Worm (Caenorhabditis elegans) whole organism, young adult: ENCODE results near the gene C32B5.6.
"Not testable (repeated sequence)": the region's sequence is repeated elsewhere in the genome, so short reads cannot be mapped to it uniquely, and the experiment has no call there.

Source experiments
- B0019.2 ChIP-seq: fragments of 200-800 bp; sonication (Bioruptor generic); conservative IDR thresholded peaks from 2 replicates; pipeline ENCODE4 v1.3.6; 2022; ENCODE audit warnings: missing genetic modification reagents, missing genetic modification characterization, missing compliant biosample characterization
- C06A6.2 ChIP-seq: fragments of 200-800 bp; sonication (Bioruptor generic); conservative IDR thresholded peaks from 2 replicates; pipeline ENCODE4 v1.3.6; 2022; ENCODE audit warnings: missing genetic modification characterization, missing compliant biosample characterization
- D2030.7 ChIP-seq: fragments of 200-800 bp; sonication (Bioruptor generic); IDR thresholded peaks from 2 replicates; pipeline ENCODE4 v1.3.6; 2022; ENCODE audit warnings: missing genetic modification reagents, missing genetic modification characterization, missing compliant biosample characterization
- F23B12.7 ChIP-seq: sonication (generic microtip); optimal IDR thresholded peaks from 2 replicates; lab custom pipeline; 2017; ENCODE audit warnings: missing genetic modification characterization, mild to moderate bottlenecking, missing compliant biosample characterization, antibody characterized with exemption, moderate library complexity; ENCODE audit not compliant: insufficient read depth
- F39B2.1 ChIP-seq: fragments of 200-800 bp; sonication (Bioruptor generic); IDR thresholded peaks from 2 replicates; pipeline ENCODE4 v1.3.6; 2022; ENCODE audit warnings: missing genetic modification reagents, missing genetic modification characterization, missing compliant biosample characterization
- F57A8.1 ChIP-seq: fragments of 200-800 bp; sonication (Bioruptor generic); optimal IDR thresholded peaks from 2 replicates; lab custom pipeline; 2018; ENCODE audit warnings: mild to moderate bottlenecking, missing genetic modification characterization, moderate library complexity, missing compliant biosample characterization
- Y56A3A.18 ChIP-seq: fragments of 200-800 bp; sonication (Bioruptor generic); IDR thresholded peaks from 2 replicates; pipeline ENCODE4 v1.3.6; 2022; ENCODE audit warnings: missing genetic modification reagents, missing genetic modification characterization, missing compliant biosample characterization
- akir-1 ChIP-seq: fragments of 200-800 bp; sonication (Bioruptor generic); optimal IDR thresholded peaks from 2 replicates; lab custom pipeline; 2018; ENCODE audit warnings: mild to moderate bottlenecking, missing genetic modification characterization, moderate library complexity, missing compliant biosample characterization
- aptf-2 ChIP-seq: fragments of 200-800 bp; sonication (Bioruptor generic); conservative IDR thresholded peaks from 2 replicates; pipeline ENCODE4 v1.3.6; 2022; ENCODE audit warnings: missing genetic modification reagents, missing genetic modification characterization, missing compliant biosample characterization
- attf-5 ChIP-seq: fragments of 200-800 bp; sonication (Bioruptor generic); optimal IDR thresholded peaks from 2 replicates; lab custom pipeline; 2018; ENCODE audit warnings: mild to moderate bottlenecking, missing genetic modification characterization, missing compliant biosample characterization
- attf-6 ChIP-seq: fragments of 200-800 bp; sonication (Bioruptor generic); IDR thresholded peaks from 2 replicates; pipeline ENCODE4 v1.3.6; 2022; ENCODE audit warnings: missing genetic modification reagents, missing genetic modification characterization, missing compliant biosample characterization
- bed-1 ChIP-seq: fragments of 200-800 bp; sonication (Bioruptor generic); IDR thresholded peaks from 2 replicates; pipeline ENCODE4 v1.3.6; 2022; ENCODE audit warnings: missing genetic modification reagents, missing genetic modification characterization, missing compliant biosample characterization
- cebp-1 ChIP-seq, 2 experiments: fragments of 200-800 bp in 1 of 2; sonication (Bioruptor generic) in 1 of 2; sonication (generic microtip) in 1 of 2; IDR thresholded peaks in 1 of 2; optimal IDR thresholded peaks in 1 of 2; 2 replicates each; pipeline versions ENCODE4 v1.3.6 to Lab custom; 2017 to 2022; ENCODE audit warnings: missing compliant biosample characterization in 2 of 2, missing genetic modification characterization in 2 of 2, mild to moderate bottlenecking in 1 of 2, missing genetic modification reagents in 1 of 2, moderate library complexity in 1 of 2
- ceh-27 ChIP-seq: fragments of 200-800 bp; sonication (Bioruptor generic); optimal IDR thresholded peaks from 2 replicates; lab custom pipeline; 2018; ENCODE audit warnings: mild to moderate bottlenecking, missing genetic modification characterization, moderate library complexity, missing compliant biosample characterization
- dpl-1 ChIP-seq: fragments of 150-350 bp; optimal IDR thresholded peaks from 2 replicates; lab custom pipeline; 2014; ENCODE audit warnings: missing biosample characterization, missing genetic modification reagents, missing genetic modification characterization
- egl-18 ChIP-seq: fragments of 200-800 bp; sonication (Bioruptor generic); IDR thresholded peaks from 2 replicates; pipeline ENCODE4 v1.3.6; 2022; ENCODE audit warnings: missing genetic modification reagents, missing genetic modification characterization, missing compliant biosample characterization
- gei-17 ChIP-seq: fragments of 200-800 bp; sonication (Bioruptor generic); optimal IDR thresholded peaks from 2 replicates; lab custom pipeline; 2018; ENCODE audit warnings: mild to moderate bottlenecking, missing genetic modification characterization, missing compliant biosample characterization
- hlh-26 ChIP-seq: fragments of 200-800 bp; sonication (Bioruptor generic); conservative IDR thresholded peaks from 2 replicates; pipeline ENCODE4 v1.3.6; 2022; ENCODE audit warnings: missing genetic modification reagents, missing genetic modification characterization, missing compliant biosample characterization
- hmg-20 ChIP-seq: fragments of 200-800 bp; sonication (Bioruptor generic); IDR thresholded peaks from 2 replicates; pipeline ENCODE4 v1.3.6; 2022; ENCODE audit warnings: missing genetic modification reagents, missing genetic modification characterization, missing compliant biosample characterization
- let-526 ChIP-seq: fragments of 200-800 bp; sonication (Bioruptor generic); IDR thresholded peaks from 2 replicates; pipeline ENCODE4 v1.3.6; 2022; ENCODE audit warnings: missing genetic modification reagents, missing genetic modification characterization, missing compliant biosample characterization
- lin-26 ChIP-seq: fragments of 200-800 bp; sonication (Bioruptor generic); IDR thresholded peaks from 2 replicates; pipeline ENCODE4 v1.3.6; 2022; ENCODE audit warnings: missing genetic modification reagents, missing genetic modification characterization, missing compliant biosample characterization
- madf-3 ChIP-seq: fragments of 200-800 bp; sonication (Bioruptor generic); IDR thresholded peaks from 2 replicates; pipeline ENCODE4 v1.3.6; 2022; ENCODE audit warnings: missing genetic modification reagents, missing genetic modification characterization, missing compliant biosample characterization
- mcd-1 ChIP-seq: fragments of 200-800 bp; sonication (Bioruptor generic); IDR thresholded peaks from 2 replicates; pipeline ENCODE4 v1.3.6; 2022; ENCODE audit warnings: missing genetic modification reagents, missing genetic modification characterization, missing compliant biosample characterization
- nfyb-1 ChIP-seq: fragments of 200-800 bp; sonication (Bioruptor generic); IDR thresholded peaks from 2 replicates; pipeline ENCODE4 v1.3.6; 2022; ENCODE audit warnings: missing genetic modification reagents, missing genetic modification characterization, missing compliant biosample characterization
- nhr-120 ChIP-seq: fragments of 200-800 bp; sonication (Bioruptor generic); IDR thresholded peaks from 2 replicates; pipeline ENCODE4 v1.3.6; 2022; ENCODE audit warnings: missing genetic modification characterization, missing compliant biosample characterization
- nhr-27 ChIP-seq: fragments of 200-800 bp; sonication (Bioruptor generic); optimal IDR thresholded peaks from 2 replicates; lab custom pipeline; 2018; ENCODE audit warnings: mild to moderate bottlenecking, missing genetic modification characterization, moderate library complexity, missing compliant biosample characterization
- nhr-80 ChIP-seq: sonication (generic microtip); optimal IDR thresholded peaks from 2 replicates; lab custom pipeline; 2016; ENCODE audit warnings: missing genetic modification characterization, missing compliant biosample characterization
- pha-4 ChIP-seq: fragments of 150-350 bp; sonication (generic microtip); optimal IDR thresholded peaks from 2 replicates; lab custom pipeline; 2014; ENCODE audit warnings: missing biosample characterization, missing genetic modification reagents, missing genetic modification characterization
- rec-8 ChIP-seq, 2 experiments: sonication (generic microtip); optimal IDR thresholded peaks; 2 replicates each; lab custom pipeline; 2016; ENCODE audit warnings: mild to moderate bottlenecking in 2 of 2, missing genetic modification characterization in 2 of 2, missing genetic modification reagents in 2 of 2, missing genotype in 2 of 2, missing biosample characterization in 1 of 2, missing compliant biosample characterization in 1 of 2, moderate library complexity in 1 of 2
- sdz-38 ChIP-seq: sonication (generic microtip); optimal IDR thresholded peaks from 2 replicates; lab custom pipeline; 2016; ENCODE audit warnings: missing genotype, missing genetic modification characterization, missing compliant biosample characterization
- tbx-9 ChIP-seq: sonication (generic microtip); optimal IDR thresholded peaks from 2 replicates; lab custom pipeline; 2016; ENCODE audit warnings: borderline replicate concordance, missing genetic modification characterization, inconsistent platforms, missing compliant biosample characterization
- zim-3 ChIP-seq: sonication (generic microtip); optimal IDR thresholded peaks from 2 replicates; lab custom pipeline; 2017; ENCODE audit warnings: mild to moderate bottlenecking, missing genetic modification characterization, moderate library complexity, missing compliant biosample characterization
- ztf-22 ChIP-seq: fragments of 200-800 bp; sonication (Bioruptor generic); optimal IDR thresholded peaks from 2 replicates; lab custom pipeline; 2018; ENCODE audit warnings: mild to moderate bottlenecking, missing genetic modification characterization, moderate library complexity, missing compliant biosample characterization
- ztf-28 ChIP-seq: fragments of 200-800 bp; sonication (Bioruptor generic); IDR thresholded peaks from 2 replicates; pipeline ENCODE4 v1.3.6; 2022; ENCODE audit warnings: missing genetic modification reagents, missing genetic modification characterization, missing compliant biosample characterization

Gene C32B5.6

ce11 chrII:960218-960617, 8.0 kb upstream of the C32B5.6 start, which contains the start of the genes C32B5.18 and C32B5.7:
Gene C32B5.18, plus strand, starts transcription at chrII:960518.
Gene C32B5.7, plus strand, starts transcription at chrII:960528.
- TF ChIP-seq pha-4 (tag; lab: Kevin White, UChicago): no peak
- 0 out of 2 replicates have a peak, but pooled peaks have one; percentile 29 for TF ChIP-seq egl-18 (GFP tag; lab: Robert Waterston, UW)
- 0 out of 2 replicates have a peak, but pooled peaks have one; percentile 36 for TF ChIP-seq madf-3 (GFP tag; lab: Robert Waterston, UW)

ce11 chrII:961961-962360, 6.2 kb upstream of the C32B5.6 start, which contains the start of gene C32B5.13:
Gene C32B5.13, minus strand, starts transcription at chrII:962061.
- no peak for TF ChIP-seq B0019.2
- 0 out of 2 replicates have a peak, but pooled peaks have one; percentile 24 for TF ChIP-seq lin-26
- TF ChIP-seq D2030.7 (GFP tag; lab: Robert Waterston, UW): no peak
- no peak for TF ChIP-seq nhr-27

- TF ChIP-seq rec-8 (tag; optimal IDR thresholded peaks at IDR 0.05; lab: Kevin White, UChicago); attf-5 (GFP tag; lab: Kevin White, UChicago); F39B2.1: not testable (repeated sequence)
These were observed 1.2 kb upstream of the C32B5.6 start, which contains the start of gene fbxc-18 for ce11 chrII:966962-967361. Gene fbxc-18, minus strand, starts transcription at chrII:967062.

- TF ChIP-seq ztf-28 (GFP tag; lab: Robert Waterston, UW) (no peak), aptf-2 (no peak), nhr-80 (no peak), let-526 (no peak), gei-17 (GFP tag; lab: Kevin White, UChicago) (no peak), F23B12.7 (no peak), ztf-22 (GFP tag; lab: Kevin White, UChicago) (no peak), C06A6.2 (GFP tag; lab: Robert Waterston, UW) (no peak)
- TF ChIP-seq, all 124 proteins: peak for 0
These were observed 4.6 kb downstream of the C32B5.6 start, which contains the start of gene C32B5.15 for ce11 chrII:972850-973249. Gene C32B5.15, minus strand, starts transcription at chrII:972950.

- no peak for TF ChIP-seq mcd-1 (GFP tag; lab: Robert Waterston, UW)
- TF ChIP-seq akir-1: no peak
- TF ChIP-seq nfyb-1 (GFP tag; lab: Robert Waterston, UW): no peak
- no peak for TF ChIP-seq sdz-38 (tag; lab: Kevin White, UChicago)
- no peak for TF ChIP-seq dpl-1 (GFP tag; lab: Kevin White, UChicago)
- no peak for TF ChIP-seq tbx-9 (tag; lab: Kevin White, UChicago)
- TF ChIP-seq F57A8.1 (GFP tag; lab: Kevin White, UChicago): no peak
- no peak for TF ChIP-seq nhr-120 (GFP tag; lab: Robert Waterston, UW)
- no peak for TF ChIP-seq Y56A3A.18 (GFP tag; lab: Robert Waterston, UW)
- TF ChIP-seq hlh-26: no peak
- no peak for TF ChIP-seq hmg-20 (GFP tag; lab: Robert Waterston, UW)
- no peak for TF ChIP-seq F39B2.1
- no peak for TF ChIP-seq ceh-27 (GFP tag; lab: Kevin White, UChicago)
- no peak for TF ChIP-seq zim-3
- no peak for TF ChIP-seq attf-6 (GFP tag; lab: Robert Waterston, UW)
- no peak for TF ChIP-seq bed-1
- TF ChIP-seq cebp-1 (GFP tag; IDR thresholded peaks at IDR 0.05; lab: Robert Waterston, UW): no peak
- no peak for TF ChIP-seq cebp-1 (tag; optimal IDR thresholded peaks at IDR 0.05; lab: Kevin White, UChicago)
These were observed 5.8 kb downstream of the C32B5.6 start, which contains the start of gene fbxc-14 for ce11 chrII:973999-974398. Gene fbxc-14, plus strand, starts transcription at chrII:974299.
